Worm (Caenorhabditis elegans): ENCODE measurements around the gene F55C10.4.

Gene F55C10.4

DNA sequence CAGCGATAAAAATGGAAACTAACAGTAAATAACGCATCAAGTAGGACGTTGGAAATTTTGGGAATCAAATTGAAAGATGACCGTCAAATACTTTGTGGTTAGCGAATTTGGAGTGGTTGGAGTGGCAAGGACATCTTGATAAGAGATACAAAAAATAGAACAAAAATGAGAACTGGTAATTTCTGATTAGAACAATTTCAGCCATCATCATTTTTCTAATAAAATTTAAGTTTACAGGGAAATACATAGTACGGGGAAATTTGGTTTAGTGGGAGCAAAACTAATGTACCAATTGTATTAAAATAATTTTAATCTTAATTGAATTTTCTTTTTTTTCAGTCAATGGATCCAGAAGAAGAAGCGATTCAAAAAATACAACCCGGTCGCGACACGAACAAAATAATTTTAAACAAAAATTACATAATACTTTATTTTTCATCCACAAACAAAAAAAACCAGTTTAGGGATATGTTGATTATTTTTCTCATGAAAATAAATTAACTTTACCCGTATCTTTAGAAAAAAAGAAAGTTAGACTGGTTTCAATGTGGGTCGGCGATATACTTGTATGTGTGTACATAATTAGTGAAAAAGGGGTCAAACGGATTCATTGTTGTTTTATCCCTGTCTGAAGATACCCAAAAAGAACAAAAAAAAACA, 24.5 kb downstream of the F55C10.4 start, which contains the start of the genes K03B8.8 and grl-3:
Gene K03B8.8 (minus strand): TSS at position 101 of the 660 bp plus-strand sequence.
Gene grl-3 (plus strand): TSS at position 610 of the 660 bp plus-strand sequence.
- no peak for TF ChIP-seq ztf-11 (tag; optimal IDR thresholded peaks at IDR 0.05)
- no peak for TF ChIP-seq ceh-43 (GFP tag; optimal IDR thresholded peaks at IDR 0.05)
- no peak for TF ChIP-seq flh-1 (GFP tag; optimal IDR thresholded peaks at IDR 0.05)
- TF ChIP-seq nhr-2 (tag; optimal IDR thresholded peaks at IDR 0.05): no peak
- TF ChIP-seq elt-1 (tag; optimal IDR thresholded peaks at IDR 0.05; ENCODE audit: borderline replicate concordance, insufficient read depth): no peak

DNA sequence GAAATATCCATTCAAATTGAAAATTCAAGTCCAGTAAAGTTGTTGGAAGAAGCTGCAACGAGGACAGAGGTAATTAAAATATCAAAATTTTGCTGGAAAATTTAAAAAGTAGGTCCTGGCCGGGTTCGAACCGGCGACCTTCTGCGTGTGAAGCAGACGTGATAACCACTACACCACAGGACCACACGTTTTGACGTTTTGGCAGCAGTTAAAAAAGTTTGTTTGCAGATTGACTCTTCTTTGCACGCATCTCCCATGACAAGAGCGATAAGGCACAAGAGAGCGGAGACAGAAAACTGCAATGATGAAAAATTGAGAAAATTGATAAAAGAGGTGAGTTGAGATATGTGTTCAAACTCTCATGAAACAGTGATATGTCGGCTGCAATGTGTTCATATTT, 25.6 kb downstream of the F55C10.4 start:
- no peak for TF ChIP-seq mab-5 (tag; optimal IDR thresholded peaks at IDR 0.05)
- no peak for TF ChIP-seq lin-32 (GFP tag; optimal IDR thresholded peaks at IDR 0.05)
- TF ChIP-seq sptf-1 (tag; optimal IDR thresholded peaks at IDR 0.05): no peak
- TF ChIP-seq ceh-83 (GFP tag; optimal IDR thresholded peaks at IDR 0.05): no peak
- TF ChIP-seq bed-3 (GFP tag; optimal IDR thresholded peaks at IDR 0.05): no peak
- no peak for TF ChIP-seq ces-1 (GFP tag; optimal IDR thresholded peaks at IDR 0.05)
- TF ChIP-seq unc-39 (tag; optimal IDR thresholded peaks at IDR 0.05): no peak
- no peak for TF ChIP-seq mep-1 (tag; optimal IDR thresholded peaks at IDR 0.05)

DNA sequence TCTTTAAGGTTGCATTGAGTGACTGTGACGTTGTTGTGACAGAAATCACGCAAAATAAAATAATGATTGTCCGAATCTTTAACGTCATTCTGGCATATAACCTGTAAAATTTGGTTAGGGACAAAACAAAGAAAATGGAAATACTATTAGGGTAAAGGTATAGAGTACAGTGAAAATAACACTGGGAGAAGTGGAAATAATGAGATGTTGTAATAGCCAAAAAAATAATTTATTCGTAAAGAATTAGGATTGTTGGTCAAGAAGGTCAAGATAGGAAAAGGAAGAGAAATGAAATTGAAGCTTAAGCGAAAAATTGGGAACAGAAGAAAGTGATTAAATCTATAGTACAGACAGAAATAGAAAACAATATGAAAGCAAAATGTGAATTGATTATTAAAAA, 28.5 kb downstream of the F55C10.4 start, which contains the start of gene deg-3:
Gene deg-3 (minus strand): TSS at position 101 of the 400 bp plus-strand sequence.
- TF ChIP-seq ces-1 (GFP tag; optimal IDR thresholded peaks at IDR 0.05) (no peak), mls-2 (tag; optimal IDR thresholded peaks at IDR 0.05) (no peak), bed-3 (GFP tag; optimal IDR thresholded peaks at IDR 0.05) (no peak), nhr-12 (tag; optimal IDR thresholded peaks at IDR 0.05) (no peak), tbx-8 (GFP tag; optimal IDR thresholded peaks at IDR 0.05) (no peak), lin-13 (tag; optimal IDR thresholded peaks at IDR 0.05) (no peak), ceh-39 (tag; optimal IDR thresholded peaks at IDR 0.05) (no peak), nhr-237 (tag; optimal IDR thresholded peaks at IDR 0.05) (no peak), drap-1 (GFP tag; optimal IDR thresholded peaks at IDR 0.05) (no peak), nhr-76 (tag; optimal IDR thresholded peaks at IDR 0.05) (no peak), elt-1 (tag; optimal IDR thresholded peaks at IDR 0.05; ENCODE audit: borderline replicate concordance, insufficient read depth) (no peak), cnd-1 (tag; optimal IDR thresholded peaks at IDR 0.05) (no peak), sptf-1 (tag; optimal IDR thresholded peaks at IDR 0.05) (no peak), ceh-83 (GFP tag; optimal IDR thresholded peaks at IDR 0.05) (no peak), lin-32 (GFP tag; optimal IDR thresholded peaks at IDR 0.05) (no peak), pha-4 (tag; optimal IDR thresholded peaks at IDR 0.05) (no peak), snpc-4 (tag; optimal IDR thresholded peaks at IDR 0.05) (no peak), unc-62 (GFP tag; optimal IDR thresholded peaks at IDR 0.05) (no peak), blmp-1 (tag; optimal IDR thresholded peaks at IDR 0.05) (no peak), hlh-1 (tag; optimal IDR thresholded peaks at IDR 0.05) (no peak)

DNA sequence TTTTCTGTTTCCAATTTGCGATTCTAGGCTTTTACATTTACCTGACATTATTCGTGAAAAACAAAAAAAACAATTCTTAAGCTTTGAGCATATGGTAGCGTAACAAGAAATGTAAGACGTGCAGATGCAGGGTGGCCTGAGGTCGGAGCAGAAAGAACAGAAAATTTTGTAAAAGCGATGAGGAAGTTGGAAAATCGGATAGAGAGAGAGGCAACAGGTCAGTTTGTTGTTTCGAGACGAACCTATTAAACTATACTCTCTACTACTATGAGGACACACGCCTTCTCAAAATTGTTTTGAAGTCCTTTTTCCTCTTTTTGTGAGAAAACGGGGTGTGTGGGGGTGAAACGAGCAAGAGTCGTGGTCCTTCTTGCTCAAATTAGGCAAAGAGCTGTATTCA, 35.1 kb downstream of the F55C10.4 start, which contains the start of gene des-2:
Gene des-2 (minus strand): TSS at position 101 of the 400 bp plus-strand sequence.
- TF ChIP-seq cnd-1 (tag; optimal IDR thresholded peaks at IDR 0.05) (no peak), nhr-237 (tag; optimal IDR thresholded peaks at IDR 0.05) (no peak), elt-1 (tag; optimal IDR thresholded peaks at IDR 0.05; ENCODE audit: borderline replicate concordance, insufficient read depth) (no peak), flh-1 (GFP tag; optimal IDR thresholded peaks at IDR 0.05) (no peak), tbx-8 (GFP tag; optimal IDR thresholded peaks at IDR 0.05) (no peak), lin-32 (GFP tag; optimal IDR thresholded peaks at IDR 0.05) (no peak), ceh-43 (GFP tag; optimal IDR thresholded peaks at IDR 0.05) (no peak), unc-62 (GFP tag; optimal IDR thresholded peaks at IDR 0.05) (no peak), M03D4.4 (tag; optimal IDR thresholded peaks at IDR 0.05) (no peak)

DNA sequence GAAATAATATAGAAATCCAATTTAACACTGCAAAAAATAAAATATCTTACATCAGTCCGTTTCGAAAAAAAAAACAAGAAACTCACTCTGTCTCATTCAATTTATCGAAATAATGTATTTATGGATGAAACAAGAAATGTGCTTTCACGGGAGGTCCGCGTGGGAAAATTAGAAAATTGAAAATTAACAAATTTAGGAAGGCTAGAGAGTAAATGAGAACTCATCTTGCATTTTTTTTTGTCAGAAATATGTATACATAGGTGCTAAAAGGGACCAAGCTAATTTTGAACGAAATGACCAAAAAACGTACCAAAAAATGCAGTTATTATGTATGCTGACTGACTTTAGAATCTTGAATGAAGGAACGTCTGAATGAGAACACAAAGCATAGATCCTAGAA, 38.0 kb downstream of the F55C10.4 start, which contains the start of gene T26H10.2:
Gene T26H10.2 (minus strand): TSS at position 101 of the 400 bp plus-strand sequence.
- TF ChIP-seq nhr-237 (tag; optimal IDR thresholded peaks at IDR 0.05) (no peak), cnd-1 (tag; optimal IDR thresholded peaks at IDR 0.05) (no peak), lin-32 (GFP tag; optimal IDR thresholded peaks at IDR 0.05) (no peak), drap-1 (GFP tag; optimal IDR thresholded peaks at IDR 0.05) (no peak), bed-3 (GFP tag; optimal IDR thresholded peaks at IDR 0.05) (no peak), unc-120 (tag; optimal IDR thresholded peaks at IDR 0.05; ENCODE audit: poor library complexity, severe bottlenecking) (no peak), nhr-12 (tag; optimal IDR thresholded peaks at IDR 0.05) (no peak), blmp-1 (tag; optimal IDR thresholded peaks at IDR 0.05) (no peak), nhr-76 (tag; optimal IDR thresholded peaks at IDR 0.05) (no peak), sem-2 (GFP tag; optimal IDR thresholded peaks at IDR 0.05) (no peak), tbx-8 (GFP tag; optimal IDR thresholded peaks at IDR 0.05) (no peak), snpc-4 (tag; optimal IDR thresholded peaks at IDR 0.05) (no peak)
